Worm (Caenorhabditis elegans) whole organism, L4 larva: Measurements from ENCODE around the gene C45H4.14.

Source experiments
- F10B5.3 ChIP-seq: sonication (generic microtip); optimal IDR thresholded peaks from 2 replicates; lab custom pipeline; 2016; ENCODE audit warnings: mild to moderate bottlenecking, missing genetic modification characterization, missing compliant biosample characterization
- F37D6.2 ChIP-seq: sonication (generic microtip); optimal IDR thresholded peaks from 2 replicates; lab custom pipeline; 2016; ENCODE audit warnings: mild to moderate bottlenecking, missing genetic modification characterization, missing compliant biosample characterization
- F44E2.7 ChIP-seq: fragments of 200-800 bp; sonication (Bioruptor generic); IDR thresholded peaks from 2 replicates; pipeline ENCODE4 v2.1.2; 2022; ENCODE audit warnings: missing genetic modification characterization, missing compliant biosample characterization
- R02D3.7 ChIP-seq: fragments of 150-350 bp; sonication (generic microtip); optimal IDR thresholded peaks from 3 replicates; lab custom pipeline; 2014; ENCODE audit warnings: missing biosample characterization, missing genetic modification characterization
- ZK337.2 ChIP-seq: fragments of 200-800 bp; sonication (Bioruptor generic); IDR thresholded peaks from 2 replicates; pipeline ENCODE4 v1.3.6; 2022; ENCODE audit warnings: missing genetic modification reagents, missing genetic modification characterization, missing compliant biosample characterization
- ama-1 ChIP-seq: fragments of 150-350 bp; optimal IDR thresholded peaks from 2 replicates; lab custom pipeline; 2014; ENCODE audit warnings: inconsistent platforms, mixed read lengths
- ceh-32 ChIP-seq: sonication (generic microtip); optimal IDR thresholded peaks from 2 replicates; lab custom pipeline; 2016; ENCODE audit warnings: mild to moderate bottlenecking, missing genetic modification characterization, missing compliant biosample characterization; ENCODE audit not compliant: poor library complexity
- ceh-44 ChIP-seq: fragments of 200-800 bp; sonication (Bioruptor generic); IDR thresholded peaks from 2 replicates; pipeline ENCODE4 v1.3.6; 2022; ENCODE audit warnings: missing genetic modification reagents, missing genetic modification characterization, missing compliant biosample characterization
- ceh-62 ChIP-seq: sonication (generic microtip); optimal IDR thresholded peaks from 2 replicates; lab custom pipeline; 2017; ENCODE audit warnings: missing biosample characterization, missing genetic modification characterization
- ces-1 ChIP-seq: fragments of 150-350 bp; sonication (generic microtip); optimal IDR thresholded peaks from 4 replicates; lab custom pipeline; 2014; ENCODE audit warnings: missing biosample characterization, missing genetic modification reagents, missing genetic modification characterization
- cey-2 ChIP-seq: sonication (generic microtip); optimal IDR thresholded peaks from 3 replicates; lab custom pipeline; 2017; ENCODE audit warnings: missing genetic modification characterization, mild to moderate bottlenecking, missing compliant biosample characterization, antibody characterized with exemption, borderline replicate concordance; ENCODE audit not compliant: insufficient read depth
- ctbp-1 ChIP-seq: fragments of 200-800 bp; sonication (Bioruptor generic); IDR thresholded peaks from 2 replicates; pipeline ENCODE4 v1.3.6; 2022; ENCODE audit warnings: missing genetic modification reagents, missing genetic modification characterization, missing compliant biosample characterization
- dmd-9 ChIP-seq: fragments of 200-800 bp; sonication (Bioruptor generic); IDR thresholded peaks from 2 replicates; pipeline ENCODE4 v1.3.6; 2022; ENCODE audit warnings: missing genetic modification reagents, missing genetic modification characterization, missing compliant biosample characterization
- duxl-1 ChIP-seq: sonication (generic microtip); optimal IDR thresholded peaks from 2 replicates; lab custom pipeline; 2016; ENCODE audit warnings: mild to moderate bottlenecking, missing genetic modification characterization, moderate library complexity, missing compliant biosample characterization; ENCODE audit not compliant: poor library complexity
- gei-8 ChIP-seq: fragments of 200-800 bp; sonication (Bioruptor generic); optimal IDR thresholded peaks from 2 replicates; lab custom pipeline; 2018; ENCODE audit warnings: mild to moderate bottlenecking, missing genetic modification characterization, missing compliant biosample characterization
- hif-1 ChIP-seq, 2 experiments: sonication (generic microtip); optimal IDR thresholded peaks; 2 replicates each; lab custom pipeline; 2016 to 2017; ENCODE audit warnings: missing compliant biosample characterization in 2 of 2, missing genetic modification characterization in 2 of 2, missing genetic modification reagents in 2 of 2, missing genotype in 2 of 2, mild to moderate bottlenecking in 1 of 2
- hlh-11 ChIP-seq: fragments of 200-800 bp; sonication (Bioruptor generic); optimal IDR thresholded peaks from 2 replicates; lab custom pipeline; 2018; ENCODE audit warnings: mild to moderate bottlenecking, missing genetic modification characterization, missing compliant biosample characterization
- hlh-30 ChIP-seq: sonication (generic microtip); optimal IDR thresholded peaks from 2 replicates; lab custom pipeline; 2017; ENCODE audit warnings: antibody characterized with exemption, mild to moderate bottlenecking, missing genetic modification characterization, missing compliant biosample characterization; ENCODE audit not compliant: insufficient read depth
- lim-7 ChIP-seq: fragments of 200-800 bp; sonication (Bioruptor generic); IDR thresholded peaks from 2 replicates; pipeline ENCODE4 v1.3.6; 2022; ENCODE audit warnings: missing genetic modification characterization, missing compliant biosample characterization
- lin-1 ChIP-seq: fragments of 200-800 bp; sonication (Bioruptor generic); IDR thresholded peaks from 2 replicates; pipeline ENCODE4 v1.3.6; 2022; ENCODE audit warnings: missing genetic modification reagents, missing genetic modification characterization, missing compliant biosample characterization
- lsy-2 ChIP-seq, 2 experiments: fragments of 150-350 bp in 1 of 2; sonication (generic microtip) in 1 of 2; optimal IDR thresholded peaks; 2 replicates each; lab custom pipeline; 2014 to 2017; ENCODE audit warnings: missing biosample characterization in 2 of 2, missing genetic modification characterization in 2 of 2
- nhr-11 ChIP-seq: fragments of 150-350 bp; optimal IDR thresholded peaks from 2 replicates; lab custom pipeline; 2014; ENCODE audit warnings: missing biosample characterization, missing genetic modification characterization
- nhr-28 ChIP-seq: fragments of 150-350 bp; optimal IDR thresholded peaks from 2 replicates; lab custom pipeline; 2014; ENCODE audit warnings: missing biosample characterization, missing genetic modification characterization
- nhr-41 ChIP-seq: fragments of 200-800 bp; sonication (Bioruptor generic); IDR thresholded peaks from 2 replicates; pipeline ENCODE4 v1.3.6; 2022; ENCODE audit warnings: missing genetic modification reagents, missing genetic modification characterization, missing compliant biosample characterization
- nhr-42 ChIP-seq: fragments of 200-800 bp; sonication (Bioruptor generic); IDR thresholded peaks from 2 replicates; pipeline ENCODE4 v1.3.6; 2022; ENCODE audit warnings: missing genetic modification characterization, missing compliant biosample characterization
- nhr-48 ChIP-seq: sonication (generic microtip); optimal IDR thresholded peaks from 2 replicates; lab custom pipeline; 2016; ENCODE audit warnings: mild to moderate bottlenecking, missing genetic modification characterization, missing compliant biosample characterization
- nhr-6 ChIP-seq: fragments of 150-350 bp; optimal IDR thresholded peaks from 2 replicates; lab custom pipeline; 2014; ENCODE audit warnings: missing biosample characterization, missing genetic modification characterization
- nhr-77 ChIP-seq: fragments of 150-350 bp; optimal IDR thresholded peaks from 2 replicates; lab custom pipeline; 2014; ENCODE audit warnings: missing biosample characterization, missing genetic modification characterization
- pqm-1 ChIP-seq: sonication (generic microtip); optimal IDR thresholded peaks from 2 replicates; lab custom pipeline; 2017; ENCODE audit warnings: missing biosample characterization, missing genetic modification characterization
- sdz-12 ChIP-seq: fragments of 200-800 bp; sonication (Bioruptor generic); optimal IDR thresholded peaks from 2 replicates; lab custom pipeline; 2018; ENCODE audit warnings: mild to moderate bottlenecking, missing genetic modification characterization, missing compliant biosample characterization
- spr-1 ChIP-seq: sonication (generic microtip); optimal IDR thresholded peaks from 2 replicates; lab custom pipeline; 2016; ENCODE audit warnings: mild to moderate bottlenecking, missing genetic modification characterization, missing compliant biosample characterization
- tra-1 ChIP-seq: fragments of 200-800 bp; sonication (Bioruptor generic); IDR thresholded peaks from 2 replicates; pipeline ENCODE4 v1.3.6; 2022; ENCODE audit warnings: missing genetic modification reagents, missing genetic modification characterization, missing compliant biosample characterization
- unc-130 ChIP-seq: sonication (generic microtip); optimal IDR thresholded peaks from 2 replicates; lab custom pipeline; 2016; ENCODE audit warnings: missing genetic modification reagents, missing genetic modification characterization, missing compliant biosample characterization
- unc-62 ChIP-seq, 3 experiments: fragments of 150-350 bp in 1 of 3; sonication (generic microtip); optimal IDR thresholded peaks in 2 of 3; peaks in 1 of 3; 1 replicate in 1 of 3; 2 replicates in 2 of 3; lab custom pipeline; 2014 to 2017; ENCODE audit warnings: missing biosample characterization in 3 of 3, missing genetic modification characterization in 3 of 3, missing genetic modification reagents in 3 of 3, missing genotype in 1 of 3
- ztf-11 ChIP-seq: fragments of 150-350 bp; optimal IDR thresholded peaks from 2 replicates; lab custom pipeline; 2014; ENCODE audit warnings: missing biosample characterization, missing genetic modification characterization
- ztf-7 ChIP-seq: fragments of 150-350 bp; optimal IDR thresholded peaks from 2 replicates; lab custom pipeline; 2014; ENCODE audit warnings: missing biosample characterization, missing genetic modification characterization

The C45H4.14 gene

DNA sequence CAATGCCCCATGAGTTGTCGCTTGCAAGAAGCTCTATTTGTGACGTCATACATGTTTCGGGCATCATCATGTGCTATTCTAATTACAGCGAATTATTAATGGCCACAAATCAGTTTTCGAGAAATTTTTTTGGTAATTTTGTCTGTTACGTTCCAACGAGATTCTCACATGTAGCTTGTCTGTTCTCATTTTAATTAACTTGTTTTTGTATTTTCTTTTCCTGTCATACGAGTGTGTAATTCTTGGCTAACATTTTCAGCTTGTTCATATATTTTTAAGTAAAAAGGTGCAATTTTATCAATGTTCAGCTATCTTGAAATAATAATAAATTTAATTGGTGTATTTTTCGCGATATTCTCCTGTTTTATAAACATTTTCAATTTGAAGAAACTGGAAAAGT is 4.0 kb downstream of the C45H4.14 start, which contains the start of gene srbc-21 (continued):
- no peak for TF ChIP-seq unc-130

DNA sequence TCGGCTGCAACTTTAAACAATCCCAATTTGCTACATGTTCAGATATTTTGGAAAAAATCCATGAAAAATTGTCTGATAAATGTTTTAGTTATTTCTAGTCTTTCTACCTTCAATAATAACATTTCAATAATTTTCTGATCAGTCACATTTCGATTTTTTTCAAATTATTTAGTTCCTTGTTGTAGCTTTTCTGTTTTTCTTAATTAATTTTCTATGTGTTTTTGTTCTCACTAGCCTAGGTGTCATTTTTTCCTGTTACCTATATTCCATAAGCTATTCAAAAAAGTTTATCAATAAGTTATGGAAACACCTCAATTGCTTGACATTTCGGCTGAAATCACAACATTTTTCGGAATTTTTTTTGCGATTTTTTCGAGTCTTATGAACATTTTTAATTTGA is 6.0 kb downstream of the C45H4.14 start, which contains the start of gene srbc-23:
TSS of gene srbc-23 (plus strand) at position 301 of the 400 bp plus-strand sequence.
- TF ChIP-seq ZK337.2 = no peak
- no peak for TF ChIP-seq ces-1 (GFP tag; lab: Kevin White, UChicago)
- no peak for TF ChIP-seq cey-2 (tag; lab: Kevin White, UChicago)
- TF ChIP-seq ceh-44 (GFP tag; lab: Robert Waterston, UW) = no peak
- no peak for TF ChIP-seq F10B5.3 (tag; lab: Kevin White, UChicago)
- no peak for TF ChIP-seq duxl-1 (tag; lab: Kevin White, UChicago)
- no peak for TF ChIP-seq spr-1 (tag; lab: Kevin White, UChicago)
- TF ChIP-seq tra-1 (GFP tag; lab: Robert Waterston, UW) = no peak
- no peak for TF ChIP-seq ztf-11
- no peak for TF ChIP-seq lsy-2 (tag; optimal IDR thresholded peaks at IDR 0.05; lab: Kevin White, UChicago)
- TF ChIP-seq ama-1 (lab: Kevin White, UChicago) = no peak
- no peak for TF ChIP-seq ceh-32 (tag; lab: Kevin White, UChicago)
- no peak for TF ChIP-seq hlh-11
- no peak for TF ChIP-seq lin-1 (GFP tag; lab: Robert Waterston, UW)

DNA sequence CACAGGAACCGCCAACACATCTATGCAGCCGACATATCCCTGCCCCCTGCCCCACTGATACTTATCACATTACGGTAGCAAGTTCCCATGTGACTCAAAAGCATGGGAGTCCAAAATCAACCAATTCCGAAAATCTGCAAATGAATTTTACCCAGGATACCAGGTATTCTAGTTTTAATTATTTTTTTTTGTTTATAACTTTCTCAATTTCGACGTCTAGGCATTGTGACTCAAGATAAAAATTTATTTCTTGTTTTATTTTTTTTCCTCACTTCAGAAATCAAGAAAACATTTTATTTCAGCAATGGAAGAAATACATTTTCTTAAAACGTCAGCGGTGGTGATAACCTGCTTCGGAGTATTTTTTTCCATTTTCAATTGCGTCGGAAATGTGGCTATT is 7.8 kb downstream of the C45H4.14 start, which contains the start of gene srbc-24:
TSS of gene srbc-24 (plus strand) at position 301 of the 400 bp plus-strand sequence.
- no peak for TF ChIP-seq nhr-77 (tag; lab: Kevin White, UChicago)
- TF ChIP-seq F37D6.2 = no peak
- TF ChIP-seq pqm-1 (tag; lab: Kevin White, UChicago) = no peak
- no peak for TF ChIP-seq nhr-48 (tag; lab: Kevin White, UChicago)
- TF ChIP-seq hlh-11 = no peak
- TF ChIP-seq unc-130 = no peak
- TF ChIP-seq nhr-6 (tag; lab: Kevin White, UChicago) = no peak
- TF ChIP-seq unc-62 (GFP tag; optimal IDR thresholded peaks at IDR 0.05 in 1 of 2; lab: Kevin White, UChicago) = no peak
- TF ChIP-seq unc-62 (tag; optimal IDR thresholded peaks at IDR 0.05; lab: Kevin White, UChicago) = no peak
- no peak for TF ChIP-seq gei-8 (GFP tag; lab: Kevin White, UChicago)
- TF ChIP-seq ama-1 (lab: Kevin White, UChicago) = no peak
- TF ChIP-seq hif-1 (tag; optimal IDR thresholded peaks at IDR 0.05; lab: Kevin White, UChicago) = no peak
- no peak for TF ChIP-seq ztf-7 (tag; lab: Kevin White, UChicago)

DNA sequence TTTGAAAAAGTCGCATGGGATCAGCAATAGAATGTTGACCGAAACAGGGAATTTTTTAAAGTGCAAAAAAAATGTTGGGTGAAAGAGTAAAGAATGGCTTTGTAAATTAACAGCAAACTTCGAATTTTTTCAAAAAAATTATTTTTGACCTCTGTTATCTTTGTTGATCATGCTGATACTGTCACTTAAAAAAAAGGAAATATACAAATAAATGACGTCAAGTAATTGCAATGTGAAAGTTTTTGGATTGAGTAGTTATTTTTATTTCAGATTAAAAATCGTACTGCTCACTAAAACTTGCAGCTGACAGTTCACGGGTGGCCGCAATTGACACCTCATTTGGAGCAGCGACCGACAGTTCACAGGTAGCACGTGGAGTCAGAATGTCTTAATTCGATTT is 8.4 kb downstream of the C45H4.14 start, which contains the start of gene C45H4.13:
TSS of gene C45H4.13 (minus strand) at position 101 of the 400 bp plus-strand sequence.
- TF ChIP-seq ces-1 (GFP tag; lab: Kevin White, UChicago) (no peak), lim-7 (GFP tag; lab: Robert Waterston, UW) (no peak), dmd-9 (GFP tag; lab: Robert Waterston, UW) (no peak), nhr-41 (no peak), R02D3.7 (no peak), cey-2 (tag; lab: Kevin White, UChicago) (no peak), nhr-28 (tag; lab: Kevin White, UChicago) (no peak), nhr-11 (no peak), sdz-12 (no peak), F44E2.7 (no peak), ctbp-1 (GFP tag; lab: Robert Waterston, UW) (no peak), ceh-62 (no peak), hlh-30 (tag; lab: Kevin White, UChicago) (no peak), nhr-42 (GFP tag; lab: Robert Waterston, UW) (no peak)
- TF ChIP-seq, all 104 proteins: peak for 0
